Fruit fly (Drosophila melanogaster): ENCODE results near the gene Fhos.
A peak's percentile ranks its signal among the peaks of the same experiment; 100 is the strongest.

Fhos gene

dm6 chr3L:8827133-8827867 is 73.9 kb downstream of the Fhos start, which contains the start of gene dally (continued):
- no peak for TF ChIP-seq disco-r (GFP tag; optimal IDR thresholded peaks at IDR 0.05)
- no peak for TF ChIP-seq Sry-β (GFP tag; optimal IDR thresholded peaks at IDR 0.05)
- TF ChIP-seq Sin3A (optimal IDR thresholded peaks at IDR 0.05) = no peak
- TF ChIP-seq unc-4 (GFP tag; IDR thresholded peaks at IDR 0.05; ENCODE audit: partially characterized antibody) = peak; percentile 42; the same call in 1 of the 2 replicates
- TF ChIP-seq bcd (GFP tag; optimal IDR thresholded peaks at IDR 0.05) = no peak
- no peak for TF ChIP-seq Blimp-1 (GFP tag; optimal IDR thresholded peaks at IDR 0.05)
- TF ChIP-seq Kr (GFP tag; optimal IDR thresholded peaks at IDR 0.05) = no peak
- TF ChIP-seq CG34224 (GFP tag; IDR thresholded peaks at IDR 0.05; ENCODE audit: partially characterized antibody) = peak; percentile 61
- TF ChIP-seq CG8924 (tag; optimal IDR thresholded peaks at IDR 0.05) = no peak
- TF ChIP-seq CG17612 (GFP tag; IDR thresholded peaks at IDR 0.05) = no peak
- peak; percentile 44 for TF ChIP-seq CG7839 (tag; optimal IDR thresholded peaks at IDR 0.05)
- TF ChIP-seq crc (GFP tag; optimal IDR thresholded peaks at IDR 0.05) = no peak
- no peak for TF ChIP-seq CG8089 (GFP tag; optimal IDR thresholded peaks at IDR 0.05)
- peak; percentile 100 for TF ChIP-seq Deaf1 (tag; optimal IDR thresholded peaks at IDR 0.05)
- TF ChIP-seq odd (GFP tag; optimal IDR thresholded peaks at IDR 0.05) = peak; percentile 44
- TF ChIP-seq CG12942 (GFP tag; optimal IDR thresholded peaks at IDR 0.05) = no peak
- peak; percentile 19 for TF ChIP-seq CG12219 (GFP tag; optimal IDR thresholded peaks at IDR 0.05)
- peak; percentile 63 for TF ChIP-seq CG4282 (GFP tag; optimal IDR thresholded peaks at IDR 0.05)
- TF ChIP-seq CG13624 (GFP tag; optimal IDR thresholded peaks at IDR 0.05) = peak; percentile 22
- TF ChIP-seq CG34376 (GFP tag; optimal IDR thresholded peaks at IDR 0.05) = peak; percentile 28
- no peak for TF ChIP-seq CkIIα-i1 (GFP tag; IDR thresholded peaks at IDR 0.05)
- no peak for TF ChIP-seq CG11456 (GFP tag; IDR thresholded peaks at IDR 0.05)
- no peak for TF ChIP-seq CG32772 (GFP tag; IDR thresholded peaks at IDR 0.05)
- TF ChIP-seq Poxn (GFP tag; IDR thresholded peaks at IDR 0.05) = no peak
- no peak for TF ChIP-seq CG11723 (GFP tag; optimal IDR thresholded peaks at IDR 0.05)
- TF ChIP-seq D (optimal IDR thresholded peaks at IDR 0.05) = no peak
- TF ChIP-seq D (GFP tag; optimal IDR thresholded peaks at IDR 0.05) = no peak
- 0 out of 2 replicates have a peak, but pooled peaks have one; percentile 40 for TF ChIP-seq CG11696 (GFP tag; IDR thresholded peaks at IDR 0.05)
- TF ChIP-seq Fer3 (tag; optimal IDR thresholded peaks at IDR 0.05) = no peak
- TF ChIP-seq CG6654 (GFP tag; optimal IDR thresholded peaks at IDR 0.05) = no peak
- peak; percentile 20; the same call in 1 of the 2 replicates for TF ChIP-seq CG31441 (GFP tag; IDR thresholded peaks at IDR 0.05)
- no peak for TF ChIP-seq Antp (GFP tag; optimal IDR thresholded peaks at IDR 0.05)
- peak; percentile 19 for TF ChIP-seq BEAF-32 (GFP tag; optimal IDR thresholded peaks at IDR 0.05)
- TF ChIP-seq scrt (GFP tag; optimal IDR thresholded peaks at IDR 0.05) = peak; percentile 37
- TF ChIP-seq Hmr (GFP tag; optimal IDR thresholded peaks at IDR 0.05) = peak; percentile 50
- 0 out of 2 replicates have a peak, but pooled peaks have one; percentile 20 for TF ChIP-seq CG16779 (GFP tag; IDR thresholded peaks at IDR 0.05)
- TF ChIP-seq B-H2 (GFP tag; optimal IDR thresholded peaks at IDR 0.05) = peak; percentile 44
- TF ChIP-seq ab (GFP tag; optimal IDR thresholded peaks at IDR 0.05) = no peak
- TF ChIP-seq CG10462 (GFP tag; optimal IDR thresholded peaks at IDR 0.05) = no peak
- TF ChIP-seq CG11085 (GFP tag; IDR thresholded peaks at IDR 0.05) = 0 out of 2 replicates have a peak, but pooled peaks have one; percentile 15
- peak; percentile 55 for TF ChIP-seq Rfx (GFP tag; IDR thresholded peaks at IDR 0.05)
- no peak for TF ChIP-seq CG17568 (GFP tag; optimal IDR thresholded peaks at IDR 0.05)
- no peak for TF ChIP-seq CG18476 (GFP tag; optimal IDR thresholded peaks at IDR 0.05)
- TF ChIP-seq ara (GFP tag; IDR thresholded peaks at IDR 0.05) = no peak
- peak; percentile 14 for TF ChIP-seq Hand (GFP tag; optimal IDR thresholded peaks at IDR 0.05)
- no peak for TF ChIP-seq ash1 (GFP tag; optimal IDR thresholded peaks at IDR 0.05)
- no peak for TF ChIP-seq ssp (GFP tag; IDR thresholded peaks at IDR 0.05)
- TF ChIP-seq grau (tag; optimal IDR thresholded peaks at IDR 0.05) = peak; percentile 21
- TF ChIP-seq Lpt (GFP tag; optimal IDR thresholded peaks at IDR 0.05) = no peak

Data from whole organism, embryonic.